Worm (Caenorhabditis elegans) whole organism, late embryonic: ENCODE measurements around the gene ceh-53.

ENCODE experiments used
- C08G9.2 ChIP-seq: sonication (generic microtip); optimal IDR thresholded peaks from 2 replicates; lab custom pipeline; 2016; ENCODE audit warnings: mild to moderate bottlenecking, missing genetic modification characterization, moderate library complexity, missing compliant biosample characterization
- C38D4.7 ChIP-seq: fragments of 200-800 bp; sonication (Bioruptor generic); optimal IDR thresholded peaks from 2 replicates; lab custom pipeline; 2018; ENCODE audit warnings: mild to moderate bottlenecking, missing genetic modification characterization, moderate library complexity, missing compliant biosample characterization
- F13H6.1 ChIP-seq: sonication (generic microtip); optimal IDR thresholded peaks from 2 replicates; lab custom pipeline; 2016; ENCODE audit warnings: missing genetic modification characterization, missing compliant biosample characterization
- ceh-14 ChIP-seq: sonication (generic microtip); optimal IDR thresholded peaks from 2 replicates; lab custom pipeline; 2016; ENCODE audit warnings: missing genotype, missing genetic modification characterization, missing compliant biosample characterization
- ceh-19 ChIP-seq: fragments of 200-800 bp; sonication (Bioruptor generic); optimal IDR thresholded peaks from 2 replicates; lab custom pipeline; 2018; ENCODE audit warnings: mild to moderate bottlenecking, missing genetic modification characterization, missing compliant biosample characterization
- ceh-34 ChIP-seq: sonication (generic microtip); optimal IDR thresholded peaks from 2 replicates; lab custom pipeline; 2016; ENCODE audit warnings: mild to moderate bottlenecking, missing genetic modification characterization, missing compliant biosample characterization
- ceh-48 ChIP-seq: sonication (generic microtip); optimal IDR thresholded peaks from 2 replicates; lab custom pipeline; 2016; ENCODE audit warnings: missing genetic modification characterization, inconsistent platforms, missing compliant biosample characterization
- ceh-6 ChIP-seq: fragments of 200-800 bp; sonication (Bioruptor generic); optimal IDR thresholded peaks from 2 replicates; lab custom pipeline; 2018; ENCODE audit warnings: mild to moderate bottlenecking, missing genetic modification characterization, missing compliant biosample characterization
- che-1 ChIP-seq: sonication (generic microtip); optimal IDR thresholded peaks from 2 replicates; lab custom pipeline; 2016; ENCODE audit warnings: mild to moderate bottlenecking, missing genetic modification characterization, missing compliant biosample characterization
- dmd-4 ChIP-seq: sonication (generic microtip); optimal IDR thresholded peaks from 2 replicates; lab custom pipeline; 2016; ENCODE audit warnings: borderline replicate concordance, missing genetic modification characterization, missing compliant biosample characterization
- elt-2 ChIP-seq: sonication (generic microtip); optimal IDR thresholded peaks from 2 replicates; lab custom pipeline; 2016; ENCODE audit warnings: missing genetic modification reagents, missing genetic modification characterization, missing compliant biosample characterization
- fax-1 ChIP-seq: sonication (generic microtip); optimal IDR thresholded peaks from 2 replicates; lab custom pipeline; 2016; ENCODE audit warnings: missing genotype, missing genetic modification characterization, missing compliant biosample characterization
- hlh-13 ChIP-seq: fragments of 200-800 bp; sonication (Bioruptor generic); optimal IDR thresholded peaks from 2 replicates; lab custom pipeline; 2018; ENCODE audit warnings: mild to moderate bottlenecking, missing genetic modification characterization, missing compliant biosample characterization
- hlh-15 ChIP-seq: sonication (generic microtip); optimal IDR thresholded peaks from 2 replicates; lab custom pipeline; 2016; ENCODE audit warnings: missing genetic modification characterization, missing compliant biosample characterization
- hlh-30 ChIP-seq: sonication (generic microtip); optimal IDR thresholded peaks from 2 replicates; lab custom pipeline; 2017; ENCODE audit warnings: antibody characterized with exemption, missing genetic modification characterization, missing compliant biosample characterization; ENCODE audit not compliant: insufficient read depth
- hlh-8 ChIP-seq: sonication (generic microtip); optimal IDR thresholded peaks from 2 replicates; lab custom pipeline; 2016; ENCODE audit warnings: missing genotype, missing genetic modification characterization, missing compliant biosample characterization
- lin-11 ChIP-seq: fragments of 200-800 bp; sonication (Bioruptor generic); optimal IDR thresholded peaks from 2 replicates; lab custom pipeline; 2018; ENCODE audit warnings: mild to moderate bottlenecking, missing genetic modification characterization, missing compliant biosample characterization
- madf-2 ChIP-seq: sonication (generic microtip); optimal IDR thresholded peaks from 2 replicates; lab custom pipeline; 2017; ENCODE audit warnings: missing genetic modification characterization, missing compliant biosample characterization
- mec-3 ChIP-seq: sonication (generic microtip); optimal IDR thresholded peaks from 2 replicates; lab custom pipeline; 2016; ENCODE audit warnings: borderline replicate concordance, missing genetic modification characterization, missing compliant biosample characterization
- nfya-1 ChIP-seq: sonication (generic microtip); optimal IDR thresholded peaks from 2 replicates; lab custom pipeline; 2017; ENCODE audit warnings: missing genetic modification characterization, mild to moderate bottlenecking, missing compliant biosample characterization, antibody characterized with exemption, moderate library complexity
- nhr-11 ChIP-seq: fragments of 150-350 bp; optimal IDR thresholded peaks from 2 replicates; lab custom pipeline; 2014; ENCODE audit warnings: missing biosample characterization, missing genetic modification characterization
- nhr-232 ChIP-seq: sonication (generic microtip); optimal IDR thresholded peaks from 2 replicates; lab custom pipeline; 2016; ENCODE audit warnings: missing genetic modification characterization, missing compliant biosample characterization
- npax-4 ChIP-seq: sonication (generic microtip); optimal IDR thresholded peaks from 2 replicates; lab custom pipeline; 2016; ENCODE audit warnings: missing genetic modification characterization, missing compliant biosample characterization
- pros-1 ChIP-seq: fragments of 150-350 bp; optimal IDR thresholded peaks from 2 replicates; lab custom pipeline; 2014; ENCODE audit warnings: missing biosample characterization, missing genetic modification reagents, missing genetic modification characterization
- ref-2 ChIP-seq: sonication (generic microtip); optimal IDR thresholded peaks from 2 replicates; lab custom pipeline; 2016; ENCODE audit warnings: missing genetic modification characterization, missing compliant biosample characterization
- sox-2 ChIP-seq: fragments of 200-800 bp; sonication (Bioruptor generic); IDR thresholded peaks from 2 replicates; pipeline ENCODE4 v1.3.6; 2022; ENCODE audit warnings: missing genetic modification reagents, missing genetic modification characterization, missing compliant biosample characterization
- sox-4 ChIP-seq: sonication (generic microtip); optimal IDR thresholded peaks from 2 replicates; lab custom pipeline; 2017; ENCODE audit warnings: mild to moderate bottlenecking, missing genetic modification characterization, inconsistent platforms, missing compliant biosample characterization
- syd-9 ChIP-seq: sonication (generic microtip); optimal IDR thresholded peaks from 2 replicates; lab custom pipeline; 2016; ENCODE audit warnings: mild to moderate bottlenecking, missing genetic modification characterization, moderate library complexity, missing compliant biosample characterization
- tbx-7 ChIP-seq: sonication (generic microtip); optimal IDR thresholded peaks from 2 replicates; lab custom pipeline; 2016; ENCODE audit warnings: missing genotype, missing genetic modification characterization, missing compliant biosample characterization
- ttx-3 ChIP-seq: sonication (generic microtip); optimal IDR thresholded peaks from 2 replicates; lab custom pipeline; 2016; ENCODE audit warnings: missing genetic modification reagents, missing genetic modification characterization, missing compliant biosample characterization
- unc-86 ChIP-seq: sonication (generic microtip); optimal IDR thresholded peaks from 2 replicates; lab custom pipeline; 2016; ENCODE audit warnings: missing genetic modification characterization, missing compliant biosample characterization
- zip-5 ChIP-seq: sonication (generic microtip); optimal IDR thresholded peaks from 2 replicates; lab custom pipeline; 2016; ENCODE audit warnings: missing genetic modification characterization, missing compliant biosample characterization

ceh-53 gene

DNA sequence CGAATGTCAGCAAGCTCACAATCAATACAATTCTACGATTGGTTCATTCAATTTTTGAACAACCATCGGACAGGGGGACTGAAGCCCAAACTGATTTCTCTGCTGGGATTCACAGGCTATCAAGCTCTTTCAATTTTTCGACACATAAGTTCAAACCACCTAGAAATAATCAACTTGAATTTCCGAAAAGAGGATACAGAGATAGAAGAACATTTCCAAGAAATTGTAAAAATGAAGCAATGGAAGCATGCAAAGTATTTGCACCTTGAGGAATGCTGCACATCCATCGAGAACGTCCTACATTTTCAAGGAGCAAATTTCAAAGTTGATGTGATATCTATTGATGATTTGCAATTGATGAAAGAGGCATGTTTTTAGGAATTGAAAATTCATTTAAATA lies 30.3 kb upstream of the ceh-53 start:
- TF ChIP-seq unc-86 (no peak), zip-5 (tag; lab: Kevin White, UChicago) (no peak), hlh-15 (tag; lab: Kevin White, UChicago) (no peak), C08G9.2 (tag; lab: Kevin White, UChicago) (no peak)

DNA sequence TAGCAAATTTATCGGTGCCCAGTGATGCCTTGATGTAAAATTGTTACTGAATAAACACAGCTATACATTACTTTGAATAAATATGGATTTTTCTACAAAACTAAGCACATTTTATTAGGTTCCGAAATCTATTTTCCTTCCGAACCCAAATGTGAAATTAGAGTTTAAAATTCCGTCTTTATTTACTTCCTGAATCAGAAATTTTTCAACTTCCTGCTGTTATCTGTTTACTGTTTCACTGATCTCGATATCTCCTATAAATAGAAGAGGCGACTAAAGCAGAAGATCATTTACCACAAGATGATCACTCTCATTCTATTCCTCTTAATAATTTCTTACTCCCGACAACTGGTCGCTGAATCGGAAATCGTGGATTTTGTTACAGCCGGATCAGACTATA lies 28.3 kb upstream of the ceh-53 start, which contains the start of gene F58E2.2:
TSS of gene F58E2.2 (plus strand) at position 301 of the 400 bp plus-strand sequence.
- TF ChIP-seq F13H6.1 (tag; lab: Kevin White, UChicago) (no peak), tbx-7 (tag; lab: Kevin White, UChicago) (no peak), lin-11 (tag; lab: Kevin White, UChicago) (no peak), hlh-30 (tag; lab: Kevin White, UChicago) (no peak), dmd-4 (tag; lab: Kevin White, UChicago) (no peak), nhr-11 (tag; lab: Kevin White, UChicago) (no peak), pros-1 (tag; lab: Kevin White, UChicago) (no peak), fax-1 (tag; lab: Kevin White, UChicago) (no peak), unc-86 (no peak), syd-9 (tag; lab: Kevin White, UChicago) (no peak), C38D4.7 (GFP tag; lab: Kevin White, UChicago) (no peak), che-1 (tag; lab: Kevin White, UChicago) (no peak), ceh-19 (GFP tag; lab: Kevin White, UChicago) (no peak), elt-2 (tag; lab: Kevin White, UChicago) (no peak), ceh-34 (tag; lab: Kevin White, UChicago) (no peak), sox-2 (GFP tag; lab: Robert Waterston, UW) (no peak), sox-4 (tag; lab: Kevin White, UChicago) (no peak)

- no peak for TF ChIP-seq nhr-232
- TF ChIP-seq ceh-48 (tag; lab: Kevin White, UChicago): no peak
- TF ChIP-seq ttx-3 (tag; lab: Kevin White, UChicago): no peak
- no peak for TF ChIP-seq pros-1 (tag; lab: Kevin White, UChicago)
- no peak for TF ChIP-seq fax-1 (tag; lab: Kevin White, UChicago)
- TF ChIP-seq nfya-1 (tag; lab: Kevin White, UChicago): no peak
- TF ChIP-seq ceh-14: no peak
Measured at ce11 chrIV:3477124-3477523, 20.9 kb upstream of the ceh-53 start, which contains the start of gene srz-69. Gene srz-69 (minus strand): TSS chrIV:3477224.

DNA sequence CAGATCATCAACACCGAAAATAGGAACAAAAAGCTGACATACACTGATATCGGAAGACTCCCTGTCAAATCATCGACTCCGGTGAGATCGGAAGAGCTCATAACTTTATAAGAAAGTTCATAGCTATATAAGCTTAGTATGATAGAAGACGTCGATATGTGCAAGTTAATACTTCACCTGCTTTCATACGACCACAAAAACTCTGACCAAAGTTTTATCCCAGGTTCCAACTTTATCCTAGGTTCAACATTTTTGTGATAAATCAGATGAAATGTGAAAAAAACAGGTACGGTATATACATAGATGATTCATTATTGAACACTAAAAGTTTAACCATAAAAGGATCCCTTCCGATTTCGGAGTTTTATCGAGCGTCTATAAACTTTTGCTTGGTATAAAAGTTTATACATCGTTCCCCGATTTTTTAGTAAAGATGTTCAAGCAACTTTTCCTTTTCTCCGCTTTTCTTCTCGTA lies 19.1 kb upstream of the ceh-53 start, which contains the start of the genes srz-70 and C09G12.5:
TSS of gene srz-70 (minus strand) at position 101 of the 475 bp plus-strand sequence.
TSS of gene C09G12.5 (plus strand) at position 425 of the 475 bp plus-strand sequence.
- TF ChIP-seq ref-2 (tag; lab: Kevin White, UChicago) (no peak), ceh-14 (no peak), ceh-6 (GFP tag; lab: Kevin White, UChicago) (no peak), hlh-8 (tag; lab: Kevin White, UChicago) (no peak), npax-4 (tag; lab: Kevin White, UChicago) (no peak), ttx-3 (tag; lab: Kevin White, UChicago) (no peak), hlh-13 (no peak), mec-3 (tag; lab: Kevin White, UChicago) (no peak)

DNA sequence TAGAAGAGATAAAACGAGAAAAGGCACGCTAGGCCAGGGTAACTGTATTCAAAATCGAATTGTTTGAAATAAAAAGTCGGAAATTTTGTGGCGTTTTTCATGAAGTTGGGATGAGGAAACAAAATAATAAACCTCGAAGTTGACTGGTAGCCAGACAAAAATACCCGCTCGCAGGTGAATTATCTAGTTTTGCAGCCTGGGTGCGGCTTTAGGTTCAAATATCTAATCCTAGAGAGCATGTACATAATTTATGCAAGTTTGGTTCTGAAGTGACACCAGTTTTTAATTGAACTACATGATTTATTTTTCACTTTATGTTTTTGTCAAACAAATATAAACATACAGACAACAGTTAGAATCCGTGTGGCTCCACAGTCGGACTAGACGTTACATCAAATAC lies 16.2 kb upstream of the ceh-53 start, which contains the start of gene srz-37:
TSS of gene srz-37 (minus strand) at position 101 of the 400 bp plus-strand sequence.
- TF ChIP-seq unc-86: no peak
- no peak for TF ChIP-seq madf-2 (tag; lab: Kevin White, UChicago)
